Fruit fly (Drosophila melanogaster) whole organism, prepupa: ENCODE measurements around the gene bol.

Experiments
- CG4318 ChIP-seq: fragments of 200-800 bp; sonication (Bioruptor generic); optimal IDR thresholded peaks from 3 replicates; lab custom pipeline; 2017; ENCODE audit warnings: missing biosample characterization, mild to moderate bottlenecking, missing genetic modification characterization
- CG6854 ChIP-seq: fragments of 200-800 bp; sonication (Bioruptor generic); optimal IDR thresholded peaks from 2 replicates; lab custom pipeline; 2017; ENCODE audit warnings: missing biosample characterization, mild to moderate bottlenecking, missing genetic modification characterization
- dac ChIP-seq: fragments of 200-800 bp; sonication (Bioruptor generic); optimal IDR thresholded peaks from 2 replicates; lab custom pipeline; 2017; ENCODE audit warnings: missing biosample characterization, mild to moderate bottlenecking, missing genetic modification characterization
- salr ChIP-seq, 2 experiments: fragments of 200-800 bp; sonication (Bioruptor generic); optimal IDR thresholded peaks; 3 replicates each; lab custom pipeline; 2016 to 2018; ENCODE audit warnings: missing biosample characterization in 2 of 2, missing genetic modification characterization in 2 of 2, mild to moderate bottlenecking in 1 of 2

dm6 chr3L:9059611-9060203 lies 74.5 kb downstream of the bol start:
- TF ChIP-seq salr (GFP tag; optimal IDR thresholded peaks at IDR 0.05; lab: Kevin White, UChicago) (no peak), CG4318 (GFP tag; lab: Kevin White, UChicago) (no peak), dac (GFP tag; lab: Kevin White, UChicago) (no peak), CG6854 (GFP tag; lab: Kevin White, UChicago) (no peak)
